Fruit fly (Drosophila melanogaster) whole organism, embryonic: ENCODE results near the gene RpL27A.
A peak's percentile ranks its signal among the peaks of the same experiment; 100 is the strongest.

ENCODE experiments used
- B-H1 ChIP-seq: fragments of 200-800 bp; sonication (Bioruptor generic); IDR thresholded peaks from 3 replicates; pipeline ENCODE4 v1.3.6; 2022; ENCODE audit warnings: missing biosample characterization, missing genetic modification characterization
- BEAF-32 ChIP-seq: fragments of 200-800 bp; sonication (Bioruptor generic); optimal IDR thresholded peaks from 3 replicates; lab custom pipeline; 2017; ENCODE audit warnings: missing biosample characterization, missing genetic modification characterization, mild to moderate bottlenecking, moderate library complexity, missing genetic modification reagents
- Bgb ChIP-seq: fragments of 200-800 bp; sonication (Bioruptor generic); IDR thresholded peaks from 2 replicates; pipeline ENCODE4 v1.3.6; 2022; ENCODE audit warnings: missing biosample characterization, missing genetic modification characterization; ENCODE audit not compliant: partially characterized antibody
- CG10274 ChIP-seq: fragments of 200-800 bp; sonication (Bioruptor generic); optimal IDR thresholded peaks from 3 replicates; lab custom pipeline; 2017; ENCODE audit warnings: missing biosample characterization, mild to moderate bottlenecking, missing genetic modification characterization
- CG13287 ChIP-seq: fragments of 200-800 bp; sonication (Bioruptor generic); IDR thresholded peaks from 2 replicates; pipeline ENCODE4 v1.3.6; 2022; ENCODE audit warnings: missing biosample characterization, missing genetic modification characterization; ENCODE audit not compliant: partially characterized antibody
- CG14050 ChIP-seq: fragments of 200-800 bp; sonication (Bioruptor generic); IDR thresholded peaks from 3 replicates; pipeline ENCODE4 v1.3.6; 2022; ENCODE audit warnings: missing biosample characterization, missing genetic modification characterization
- CG14710 ChIP-seq: fragments of 200-800 bp; sonication (Bioruptor generic); optimal IDR thresholded peaks from 3 replicates; lab custom pipeline; 2019; ENCODE audit warnings: missing biosample characterization, mild to moderate bottlenecking, missing genetic modification characterization, moderate library complexity
- CG14860 ChIP-seq: fragments of 200-800 bp; sonication (Bioruptor generic); IDR thresholded peaks from 3 replicates; pipeline ENCODE4 v1.3.6; 2022; ENCODE audit warnings: missing biosample characterization, missing genetic modification characterization; ENCODE audit not compliant: partially characterized antibody
- CG15269 ChIP-seq: fragments of 200-800 bp; sonication (Bioruptor generic); optimal IDR thresholded peaks from 2 replicates; lab custom pipeline; 2018; ENCODE audit warnings: missing biosample characterization, mild to moderate bottlenecking, missing genetic modification characterization, moderate library complexity
- CG1529 ChIP-seq: fragments of 200-800 bp; sonication (Bioruptor generic); optimal IDR thresholded peaks from 3 replicates; lab custom pipeline; 2018; ENCODE audit warnings: missing biosample characterization, missing genetic modification characterization
- CG1603 ChIP-seq: fragments of 200-800 bp; sonication (Bioruptor generic); optimal IDR thresholded peaks from 2 replicates; lab custom pipeline; 2019; ENCODE audit warnings: missing biosample characterization, mild to moderate bottlenecking, missing genetic modification characterization, moderate library complexity
- CG2129 ChIP-seq: fragments of 200-800 bp; sonication (Bioruptor generic); IDR thresholded peaks from 2 replicates; pipeline ENCODE4 v1.3.6; 2022; ENCODE audit warnings: missing biosample characterization, missing genetic modification characterization; ENCODE audit not compliant: partially characterized antibody
- CG2202 ChIP-seq: fragments of 200-800 bp; sonication (Bioruptor generic); optimal IDR thresholded peaks from 2 replicates; lab custom pipeline; 2018; ENCODE audit warnings: missing biosample characterization, mild to moderate bottlenecking, missing genetic modification characterization
- CG30020 ChIP-seq: fragments of 200-800 bp; optimal IDR thresholded peaks from 2 replicates; lab custom pipeline; 2019; ENCODE audit warnings: missing biosample characterization, mild to moderate bottlenecking, missing genetic modification characterization, moderate library complexity
- CG31224 ChIP-seq: fragments of 200-800 bp; sonication (Bioruptor generic); IDR thresholded peaks from 2 replicates; pipeline ENCODE4 v1.3.6; 2022; ENCODE audit warnings: missing biosample characterization, missing genetic modification characterization
- CG31441 ChIP-seq: fragments of 200-800 bp; sonication (Bioruptor generic); IDR thresholded peaks from 2 replicates; pipeline ENCODE4 v1.3.6; 2022; ENCODE audit warnings: missing biosample characterization, missing genetic modification characterization
- CG4404 ChIP-seq: fragments of 200-800 bp; sonication (Bioruptor generic); IDR thresholded peaks from 2 replicates; pipeline ENCODE4 v1.3.6; 2022; ENCODE audit warnings: missing biosample characterization, missing genetic modification characterization
- CG6254 ChIP-seq: fragments of 200-800 bp; sonication (Bioruptor generic); optimal IDR thresholded peaks from 3 replicates; lab custom pipeline; 2017; ENCODE audit warnings: mild to moderate bottlenecking, missing biosample characterization, missing genetic modification reagents, missing genetic modification characterization
- CG7271 ChIP-seq: fragments of 200-800 bp; sonication (Bioruptor generic); optimal IDR thresholded peaks from 2 replicates; lab custom pipeline; 2018; ENCODE audit warnings: missing biosample characterization, mild to moderate bottlenecking, missing genetic modification characterization, moderate library complexity
- CG8281 ChIP-seq: fragments of 200-800 bp; sonication (Bioruptor generic); optimal IDR thresholded peaks from 2 replicates; lab custom pipeline; 2018; ENCODE audit warnings: missing biosample characterization, mild to moderate bottlenecking, missing genetic modification characterization, moderate library complexity
- CG8944 ChIP-seq: fragments of 200-800 bp; sonication (Bioruptor generic); optimal IDR thresholded peaks from 3 replicates; lab custom pipeline; 2016; ENCODE audit warnings: missing biosample characterization, missing genetic modification characterization
- CG9609 ChIP-seq: fragments of 200-800 bp; sonication (Bioruptor generic); optimal IDR thresholded peaks from 3 replicates; lab custom pipeline; 2016; ENCODE audit warnings: missing biosample characterization, missing genetic modification characterization
- Dll ChIP-seq: fragments of 200-800 bp; sonication (Bioruptor generic); IDR thresholded peaks from 4 replicates; pipeline ENCODE4 v1.3.6; 2022; ENCODE audit warnings: missing biosample characterization, missing genetic modification characterization; ENCODE audit not compliant: partially characterized antibody
- Doc3 ChIP-seq: fragments of 200-800 bp; sonication (Bioruptor generic); IDR thresholded peaks from 3 replicates; pipeline ENCODE4 v1.3.6; 2022; ENCODE audit warnings: missing biosample characterization, missing genetic modification characterization; ENCODE audit not compliant: partially characterized antibody
- Dref ChIP-seq: fragments of 200-800 bp; sonication (Bioruptor generic); IDR thresholded peaks from 2 replicates; pipeline ENCODE4 v1.3.6; 2022; ENCODE audit warnings: missing biosample characterization, missing genetic modification characterization
- Ets65A ChIP-seq: fragments of 200-800 bp; sonication (Bioruptor generic); peaks from one replicate; lab custom pipeline; 2016; ENCODE audit warnings: missing biosample characterization, missing genetic modification characterization
- Hr3 ChIP-seq: fragments of 200-800 bp; sonication (Bioruptor generic); optimal IDR thresholded peaks from 3 replicates; lab custom pipeline; 2016; ENCODE audit warnings: missing biosample characterization, missing genetic modification characterization
- Sry-δ ChIP-seq: fragments of 200-800 bp; sonication (Bioruptor generic); optimal IDR thresholded peaks from 2 replicates; lab custom pipeline; 2016; ENCODE audit warnings: missing biosample characterization, missing genetic modification characterization
- Usf ChIP-seq: fragments of 200-800 bp; sonication (Bioruptor generic); optimal IDR thresholded peaks from 2 replicates; lab custom pipeline; 2017; ENCODE audit warnings: missing genotype, missing biosample characterization, missing genetic modification characterization
- al ChIP-seq: fragments of 200-800 bp; sonication (Bioruptor generic); IDR thresholded peaks from 2 replicates; pipeline ENCODE4 v1.3.6; 2022; ENCODE audit warnings: missing biosample characterization, missing genetic modification characterization
- ara ChIP-seq: fragments of 200-800 bp; sonication (Bioruptor generic); IDR thresholded peaks from 2 replicates; pipeline ENCODE4 v1.3.6; 2022; ENCODE audit warnings: missing biosample characterization, missing genetic modification characterization
- ase ChIP-seq: fragments of 200-800 bp; sonication (Bioruptor generic); IDR thresholded peaks from 3 replicates; pipeline ENCODE4 v1.3.6; 2022; ENCODE audit warnings: missing biosample characterization, missing genetic modification characterization
- ato ChIP-seq: fragments of 200-800 bp; sonication (Bioruptor generic); IDR thresholded peaks from 2 replicates; pipeline ENCODE4 v1.3.6; 2022; ENCODE audit warnings: missing biosample characterization, missing genetic modification characterization; ENCODE audit not compliant: partially characterized antibody
- bbx ChIP-seq: fragments of 200-800 bp; sonication (Bioruptor generic); IDR thresholded peaks from 2 replicates; pipeline ENCODE4 v1.3.6; 2022; ENCODE audit warnings: missing biosample characterization, missing genetic modification characterization; ENCODE audit not compliant: partially characterized antibody
- cad ChIP-seq: fragments of >200 bp; optimal IDR thresholded peaks from 2 replicates; lab custom pipeline; 2017; ENCODE audit warnings: missing biosample characterization, missing genetic modification characterization
- cato ChIP-seq: fragments of 200-800 bp; sonication (Bioruptor generic); optimal IDR thresholded peaks from 2 replicates; lab custom pipeline; 2016; ENCODE audit warnings: missing biosample characterization, missing genetic modification characterization, borderline replicate concordance
- ftz-f1 ChIP-seq: fragments of 200-800 bp; sonication (Bioruptor generic); optimal IDR thresholded peaks from 2 replicates; lab custom pipeline; 2016; ENCODE audit warnings: missing biosample characterization, missing genetic modification characterization
- fu2 ChIP-seq: fragments of 200-800 bp; sonication (Bioruptor generic); optimal IDR thresholded peaks from 2 replicates; lab custom pipeline; 2016; ENCODE audit warnings: missing biosample characterization, missing genetic modification characterization
- grau ChIP-seq: fragments of 200-800 bp; optimal IDR thresholded peaks from 3 replicates; lab custom pipeline; 2019; ENCODE audit warnings: missing biosample characterization, mild to moderate bottlenecking, missing genetic modification characterization, moderate library complexity
- hb ChIP-seq: fragments of 200-800 bp; sonication (Bioruptor generic); IDR thresholded peaks from 3 replicates; pipeline ENCODE4 v1.3.6; 2022; ENCODE audit warnings: missing biosample characterization, missing genetic modification characterization; ENCODE audit not compliant: partially characterized antibody
- hbn ChIP-seq: fragments of 200-800 bp; sonication (Bioruptor generic); IDR thresholded peaks from 2 replicates; pipeline ENCODE4 v1.3.6; 2022; ENCODE audit warnings: missing biosample characterization, missing genetic modification characterization; ENCODE audit not compliant: partially characterized antibody
- knrl ChIP-seq: fragments of 200-800 bp; sonication (Bioruptor generic); IDR thresholded peaks from 3 replicates; pipeline ENCODE4 v1.3.6; 2022; ENCODE audit warnings: missing biosample characterization, missing genetic modification characterization; ENCODE audit not compliant: partially characterized antibody
- lmd ChIP-seq: fragments of 200-800 bp; sonication (Bioruptor generic); IDR thresholded peaks from 2 replicates; pipeline ENCODE4 v1.3.6; 2022; ENCODE audit warnings: missing biosample characterization, missing genetic modification characterization
- org-1 ChIP-seq: fragments of 200-800 bp; sonication (Bioruptor generic); optimal IDR thresholded peaks from 2 replicates; lab custom pipeline; 2017; ENCODE audit warnings: missing biosample characterization, missing genetic modification characterization
- peb ChIP-seq: fragments of 200-800 bp; sonication (Bioruptor generic); IDR thresholded peaks from 2 replicates; pipeline ENCODE4 v1.3.6; 2022; ENCODE audit warnings: missing biosample characterization, missing genetic modification characterization
- phol ChIP-seq: fragments of 200-800 bp; sonication (Bioruptor generic); optimal IDR thresholded peaks from 3 replicates; lab custom pipeline; 2018; ENCODE audit warnings: missing biosample characterization, mild to moderate bottlenecking, missing genetic modification characterization, moderate library complexity
- tna ChIP-seq: fragments of 200-800 bp; sonication (Bioruptor generic); IDR thresholded peaks from 2 replicates; pipeline ENCODE4 v1.3.6; 2022; ENCODE audit warnings: missing biosample characterization, missing genetic modification characterization; ENCODE audit not compliant: partially characterized antibody
- unc-4 ChIP-seq: fragments of 200-800 bp; sonication (Bioruptor generic); IDR thresholded peaks from 2 replicates; pipeline ENCODE4 v1.3.6; 2022; ENCODE audit warnings: missing biosample characterization, missing genetic modification characterization; ENCODE audit not compliant: partially characterized antibody
- usp ChIP-seq: fragments of >200 bp; optimal IDR thresholded peaks from 2 replicates; lab custom pipeline; 2017; ENCODE audit warnings: missing biosample characterization, missing genetic modification characterization
- vnd ChIP-seq: fragments of 200-800 bp; sonication (Bioruptor generic); IDR thresholded peaks from 3 replicates; pipeline ENCODE4 v1.3.6; 2022; ENCODE audit warnings: missing biosample characterization, missing genetic modification characterization; ENCODE audit not compliant: partially characterized antibody
- wek ChIP-seq: fragments of 200-800 bp; sonication (Bioruptor generic); optimal IDR thresholded peaks from 3 replicates; lab custom pipeline; 2018; ENCODE audit warnings: missing biosample characterization, mild to moderate bottlenecking, missing genetic modification characterization, moderate library complexity

RpL27A gene

DNA sequence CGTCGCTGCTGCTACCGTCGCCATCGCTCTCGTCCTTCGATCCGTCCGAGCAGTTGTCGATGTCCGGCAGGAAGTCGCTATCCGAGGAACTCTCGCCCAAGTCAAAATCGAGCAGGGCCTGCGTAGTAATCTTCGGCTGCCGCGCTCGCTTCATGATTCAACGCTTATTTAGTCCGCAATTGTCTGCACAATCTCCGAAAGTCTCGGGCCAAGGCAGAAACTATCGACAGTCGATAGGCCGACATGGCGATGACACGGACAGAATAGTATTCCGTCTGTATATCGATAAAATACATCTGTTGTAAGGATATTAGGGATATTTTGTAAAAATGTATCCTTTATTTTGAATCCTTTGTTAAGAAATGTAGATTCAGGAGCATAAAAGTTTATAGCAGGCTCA lies 5.4 kb downstream of the RpL27A start, which contains the start of gene CG15439 (continued):
- TF ChIP-seq tna (GFP tag; lab: Robert Waterston, UW): peak; percentile 83
- peak; percentile 17 for TF ChIP-seq phol (tag; lab: Kevin White, UChicago)
- TF ChIP-seq usp (GFP tag; lab: Kevin White, UChicago): no peak
- 0 out of 3 replicates have a peak, but pooled peaks have one; percentile 63 for TF ChIP-seq hb (GFP tag; lab: Robert Waterston, UW)
- TF ChIP-seq knrl: peak; percentile 64; the same call in 2 of the 3 replicates
- no peak for TF ChIP-seq Hr3 (GFP tag; lab: Kevin White, UChicago)
- peak; percentile 72 for TF ChIP-seq Bgb
- no peak for TF ChIP-seq Usf (GFP tag; lab: Kevin White, UChicago)
- TF ChIP-seq Ets65A (GFP tag; lab: Kevin White, UChicago): no peak
- no peak for TF ChIP-seq cato (GFP tag; lab: Kevin White, UChicago)
- peak; percentile 13 for TF ChIP-seq CG14710 (tag; lab: Kevin White, UChicago)
- no peak for TF ChIP-seq CG9609 (GFP tag; lab: Kevin White, UChicago)
- no peak for TF ChIP-seq al (GFP tag; lab: Robert Waterston, UW)
- TF ChIP-seq CG2202 (tag; lab: Kevin White, UChicago): no peak
- no peak for TF ChIP-seq CG10274
- TF ChIP-seq Sry-δ (GFP tag; lab: Kevin White, UChicago): peak; percentile 43
- peak; percentile 43; the same call in 1 of the 2 replicates for TF ChIP-seq CG2129 (GFP tag; lab: Robert Waterston, UW)
- TF ChIP-seq unc-4: peak; percentile 77
- TF ChIP-seq CG14860 (GFP tag; lab: Robert Waterston, UW): peak; percentile 49
- TF ChIP-seq cad (GFP tag; lab: Kevin White, UChicago): no peak
- peak; percentile 32 for TF ChIP-seq CG1603 (tag; lab: Kevin White, UChicago)
- TF ChIP-seq lmd: no peak
- TF ChIP-seq hbn (GFP tag; lab: Robert Waterston, UW): peak; percentile 62; the same call in 1 of the 2 replicates
- TF ChIP-seq CG14050 (GFP tag; lab: Robert Waterston, UW): no peak
- peak; percentile 23 for TF ChIP-seq CG6254
- TF ChIP-seq wek (GFP tag; lab: Kevin White, UChicago): peak; percentile 64
- TF ChIP-seq CG1529 (GFP tag; lab: Kevin White, UChicago): no peak
- TF ChIP-seq ftz-f1 (GFP tag; lab: Kevin White, UChicago): no peak
- peak; percentile 77 for TF ChIP-seq Dref (GFP tag; lab: Robert Waterston, UW)
- no peak for TF ChIP-seq peb
- TF ChIP-seq ato (GFP tag; lab: Robert Waterston, UW): peak; percentile 89
- peak; percentile 83 for TF ChIP-seq CG13287 (GFP tag; lab: Robert Waterston, UW)
- no peak for TF ChIP-seq CG30020
- no peak for TF ChIP-seq CG8944
- peak; percentile 84 for TF ChIP-seq bbx (GFP tag; lab: Robert Waterston, UW)
- TF ChIP-seq fu2 (GFP tag; lab: Kevin White, UChicago): no peak
- TF ChIP-seq BEAF-32: peak; percentile 54
- TF ChIP-seq Dll (GFP tag; lab: Robert Waterston, UW): peak; percentile 79

DNA sequence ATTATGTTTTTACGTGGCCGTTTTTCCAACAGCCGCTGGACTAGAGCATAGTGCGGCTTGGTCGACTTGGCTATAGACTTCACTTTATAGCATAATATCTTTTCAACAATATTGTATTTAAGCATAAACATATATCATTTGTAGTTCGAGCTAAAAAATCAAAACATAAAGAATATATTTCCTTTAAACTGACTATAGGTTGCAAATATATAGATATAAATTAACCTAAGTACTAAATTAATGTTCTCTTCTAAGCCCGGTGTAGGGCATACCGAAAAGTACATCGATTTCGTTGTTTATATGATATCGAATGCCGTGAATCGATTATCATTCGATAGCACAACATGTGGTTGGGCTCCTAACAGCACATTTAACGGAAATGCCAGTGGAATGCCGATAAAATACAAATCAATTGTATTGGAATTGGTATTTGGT lies 9.6 kb downstream of the RpL27A start, which contains the start of gene MFS18:
Gene MFS18, minus strand, starts transcription at position 54 of the 435 bp plus-strand sequence.
- TF ChIP-seq CG31441 (GFP tag; lab: Robert Waterston, UW): peak; percentile 99
- peak; percentile 99 for TF ChIP-seq ase (GFP tag; lab: Robert Waterston, UW)
- peak; percentile 95 for TF ChIP-seq CG15269 (tag; lab: Kevin White, UChicago)
- TF ChIP-seq B-H1 (GFP tag; lab: Robert Waterston, UW): peak; percentile 99
- TF ChIP-seq CG31224 (GFP tag; lab: Robert Waterston, UW): peak; percentile 97
- TF ChIP-seq CG7271 (tag; lab: Kevin White, UChicago): peak; percentile 99
- peak; percentile 91 for TF ChIP-seq CG8281 (tag; lab: Kevin White, UChicago)
- TF ChIP-seq Doc3 (GFP tag; lab: Robert Waterston, UW): peak; percentile 62
- peak; percentile 91 for TF ChIP-seq org-1 (GFP tag; lab: Kevin White, UChicago)
- TF ChIP-seq CG4404: peak; percentile 98
- peak; percentile 91 for TF ChIP-seq grau (tag; lab: Kevin White, UChicago)
- peak; percentile 99 for TF ChIP-seq ara (GFP tag; lab: Robert Waterston, UW)
- peak; percentile 47; the same call in 2 of the 3 replicates for TF ChIP-seq vnd (GFP tag; lab: Robert Waterston, UW)
